Fruit fly (Drosophila melanogaster) whole organism: ENCODE data around the gene E2f1.

ENCODE experiments used
- CG8478 ChIP-seq: fragments of >200 bp; optimal IDR thresholded peaks from 2 replicates; lab custom pipeline; 2018; ENCODE audit warnings: inconsistent platforms
- Dll ChIP-seq: fragments of >200 bp; optimal IDR thresholded peaks from 2 replicates; lab custom pipeline; 2017
- EcR ChIP-seq, 2 experiments: fragments of >200 bp; optimal IDR thresholded peaks; 2 replicates each; lab custom pipeline; 2017; ENCODE audit warnings: missing biosample characterization in 2 of 2, missing genetic modification characterization in 2 of 2, missing genetic modification reagents in 2 of 2
- pan ChIP-seq: fragments of >200 bp; optimal IDR thresholded peaks from 2 replicates; lab custom pipeline; 2017
- psq ChIP-seq: fragments of >200 bp; optimal IDR thresholded peaks from 2 replicates; lab custom pipeline; 2017

DNA sequence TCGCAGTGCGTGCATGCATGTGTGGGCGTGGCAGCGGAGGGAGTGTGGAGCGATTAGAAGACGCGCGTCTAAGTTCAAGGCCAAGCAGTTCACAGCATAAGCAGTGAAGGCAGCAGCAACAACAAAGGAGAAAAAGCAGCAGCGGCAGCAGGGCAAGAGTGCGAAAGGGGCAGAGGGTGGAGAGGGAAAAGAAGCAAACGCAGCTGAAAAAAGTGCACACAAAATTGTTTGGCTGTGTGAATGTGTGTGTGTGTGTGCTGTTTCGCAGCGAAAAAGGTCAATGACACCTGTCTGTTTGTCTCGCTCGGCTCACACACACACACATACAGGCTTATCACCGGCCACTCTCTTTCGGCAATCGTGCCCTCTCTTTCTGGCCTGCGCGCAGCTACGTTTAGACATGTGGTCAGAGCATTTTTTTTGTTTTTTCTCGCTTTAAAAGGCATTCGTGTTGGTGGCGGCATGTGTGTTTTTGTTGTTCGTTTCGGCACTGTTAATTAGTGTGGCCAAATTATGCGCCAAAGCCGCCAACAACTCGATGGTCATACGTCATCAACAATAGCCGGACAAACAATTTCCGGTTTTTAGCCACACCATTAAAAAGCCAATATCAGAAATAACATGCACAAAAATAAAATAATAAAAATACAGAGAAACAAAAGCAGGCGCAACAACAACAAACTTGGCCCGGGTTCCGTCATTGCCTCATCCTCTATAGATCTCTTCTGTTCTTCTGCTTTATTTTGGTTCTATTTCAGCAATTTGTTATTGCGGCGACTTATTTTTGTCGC is 44.4 kb downstream of the E2f1 start:
- TF ChIP-seq Dll (lab: Kevin White, UChicago): peak; percentile 45
- no peak for TF ChIP-seq psq
- TF ChIP-seq CG8478 (lab: Kevin White, UChicago): no peak
- peak; percentile 92 to 96 for TF ChIP-seq EcR (GFP tag; optimal IDR thresholded peaks at IDR 0.05; lab: Kevin White, UChicago)
- no peak for TF ChIP-seq pan (lab: Kevin White, UChicago)
